Worm (Caenorhabditis elegans): ENCODE results near the gene kbp-2.
A peak's percentile ranks its signal among the peaks of the same experiment; 100 is the strongest.

kbp-2 gene

ce11 chrIII:4934896-4935628, 31.4 kb upstream of the kbp-2 start, which contains the start of gene mrps-18C:
Gene mrps-18C, plus strand, starts transcription at chrIII:4935578.
- peak; percentile 49 for TF ChIP-seq nhr-47 (tag; optimal IDR thresholded peaks at IDR 0.05)
- peak; percentile 19 to 60 for TF ChIP-seq lsy-2 (tag; optimal IDR thresholded peaks at IDR 0.05)
- TF ChIP-seq mep-1 (tag; optimal IDR thresholded peaks at IDR 0.05): peak; percentile 47
- TF ChIP-seq efl-1 (optimal IDR thresholded peaks at IDR 0.05): peak; percentile 48 to 66
- TF ChIP-seq efl-1 (GFP tag; optimal IDR thresholded peaks at IDR 0.05 in 1 of 2): peak; percentile 68 to 96
- TF ChIP-seq skn-1 (tag; optimal IDR thresholded peaks at IDR 0.05): no peak
- peak in 1 of 3 experiments; percentile 11 for TF ChIP-seq ceh-82 (tag; optimal IDR thresholded peaks at IDR 0.05)
- TF ChIP-seq snu-23 (GFP tag; optimal IDR thresholded peaks at IDR 0.05): peak; percentile 16
- peak; percentile 60 to 69 for TF ChIP-seq lin-35 (GFP tag; optimal IDR thresholded peaks at IDR 0.05)
- peak; percentile 42 to 70 (median 59) for TF ChIP-seq dpl-1 (GFP tag; optimal IDR thresholded peaks at IDR 0.05)
- peak; percentile 34 for TF ChIP-seq lin-15B (tag; optimal IDR thresholded peaks at IDR 0.05)
- TF ChIP-seq blmp-1 (tag; optimal IDR thresholded peaks at IDR 0.05): peak; percentile 18
- peak; percentile 35 for TF ChIP-seq rnt-1 (tag; optimal IDR thresholded peaks at IDR 0.05)
- TF ChIP-seq nhr-71 (tag; optimal IDR thresholded peaks at IDR 0.05): peak; percentile 45
- TF ChIP-seq nhr-90 (tag; optimal IDR thresholded peaks at IDR 0.05; ENCODE audit: poor library complexity): no peak
- TF ChIP-seq ceh-88 (GFP tag; IDR thresholded peaks at IDR 0.05): no peak
- TF ChIP-seq nhr-85 (tag): peak; percentile 2
- no peak for TF ChIP-seq C16A3.4 (tag; optimal IDR thresholded peaks at IDR 0.05)
- no peak for TF ChIP-seq aha-1 (tag; optimal IDR thresholded peaks at IDR 0.05)

DNA sequence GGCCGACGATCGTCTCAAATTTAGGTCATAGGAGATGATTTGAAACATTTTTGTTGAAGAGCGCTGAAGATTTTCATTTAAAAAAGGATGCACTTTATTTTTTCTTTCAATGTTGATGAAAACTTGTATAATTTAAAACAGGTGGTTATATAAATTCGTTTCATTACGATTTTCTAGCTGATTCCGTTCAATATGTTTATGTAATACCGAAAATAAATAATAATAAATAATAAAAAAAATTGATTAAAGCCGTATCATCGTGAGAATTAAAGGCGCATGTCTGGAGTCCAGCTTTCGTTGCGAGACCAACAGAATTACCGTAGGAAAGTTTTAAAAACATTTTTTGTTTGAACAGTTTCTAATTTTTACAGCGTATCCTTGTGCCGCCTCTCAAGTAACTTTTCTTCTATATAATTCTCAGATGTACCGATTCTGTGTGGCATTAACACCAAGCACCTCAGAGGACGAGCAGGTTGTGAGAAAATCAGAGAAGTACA, 28.6 kb upstream of the kbp-2 start, which contains the start of the genes C26E6.12 and eri-9:
Gene C26E6.12 (minus strand): TSS at position 51 of the 497 bp plus-strand sequence.
Gene eri-9 (plus strand): TSS at position 248 of the 497 bp plus-strand sequence.
- TF ChIP-seq ets-5 (GFP tag; IDR thresholded peaks at IDR 0.05) (no peak), xbp-1 (tag; optimal IDR thresholded peaks at IDR 0.05) (no peak), dpl-1 (GFP tag; optimal IDR thresholded peaks at IDR 0.05) (peak in 1 of 3 experiments; percentile 26)

- TF ChIP-seq mdl-1 (tag; optimal IDR thresholded peaks at IDR 0.05) (no peak), blmp-1 (tag; optimal IDR thresholded peaks at IDR 0.05) (peak; percentile 44), nhr-90 (tag; optimal IDR thresholded peaks at IDR 0.05; ENCODE audit: poor library complexity) (peak; percentile 87), C16A3.4 (tag; optimal IDR thresholded peaks at IDR 0.05) (peak; percentile 22), swsn-7 (tag; optimal IDR thresholded peaks at IDR 0.05) (peak; percentile 54), ceh-8 (GFP tag; optimal IDR thresholded peaks at IDR 0.05) (no peak), nhr-19 (GFP tag; conservative IDR thresholded peaks at IDR 0.05) (peak; percentile 76), grh-1 (GFP tag; IDR thresholded peaks at IDR 0.05) (no peak), jun-1 (tag; optimal IDR thresholded peaks at IDR 0.05) (peak; percentile 24), aha-1 (tag; optimal IDR thresholded peaks at IDR 0.05) (no peak), F16B12.6 (tag; optimal IDR thresholded peaks at IDR 0.05) (peak; percentile 54), fkh-10 (GFP tag; optimal IDR thresholded peaks at IDR 0.05) (no peak), lin-13 (GFP tag; optimal IDR thresholded peaks at IDR 0.05) (peak; percentile 39), zip-4 (GFP tag; optimal IDR thresholded peaks at IDR 0.05) (no peak), lin-39 (tag; optimal IDR thresholded peaks at IDR 0.05) (no peak), mep-1 (tag; optimal IDR thresholded peaks at IDR 0.05) (peak; percentile 55), pag-3 (tag; optimal IDR thresholded peaks at IDR 0.05; ENCODE audit: borderline replicate concordance, insufficient read depth) (no peak), dpl-1 (GFP tag; optimal IDR thresholded peaks at IDR 0.05) (peak; percentile 87 to 93 (median 92)), ets-5 (GFP tag; IDR thresholded peaks at IDR 0.05) (no peak), mab-9 (GFP tag; IDR thresholded peaks at IDR 0.05) (no peak), nhr-12 (tag; optimal IDR thresholded peaks at IDR 0.05) (no peak), fos-1 (tag; optimal IDR thresholded peaks at IDR 0.05) (no peak), lin-15B (tag; optimal IDR thresholded peaks at IDR 0.05) (peak; percentile 73), aly-2 (tag; optimal IDR thresholded peaks at IDR 0.05) (peak; percentile 44), nhr-71 (tag; optimal IDR thresholded peaks at IDR 0.05) (peak; percentile 84), mef-2 (tag; optimal IDR thresholded peaks at IDR 0.05) (no peak), sptf-1 (tag; optimal IDR thresholded peaks at IDR 0.05) (no peak), sup-37 (GFP tag; optimal IDR thresholded peaks at IDR 0.05) (no peak), snu-23 (GFP tag; optimal IDR thresholded peaks at IDR 0.05) (peak; percentile 74), lin-14 (GFP tag; optimal IDR thresholded peaks at IDR 0.05) (peak; percentile 63), lir-3 (tag; optimal IDR thresholded peaks at IDR 0.05; ENCODE audit: poor library complexity) (peak; percentile 93), unc-62 (GFP tag; optimal IDR thresholded peaks at IDR 0.05) (no peak), nhr-77 (tag; optimal IDR thresholded peaks at IDR 0.05) (peak; percentile 30), nhr-76 (tag; optimal IDR thresholded peaks at IDR 0.05) (no peak)
Measured at ce11 chrIII:4930154-4930679, 26.5 kb upstream of the kbp-2 start, which contains the start of gene set-2. Gene set-2, minus strand, starts transcription at chrIII:4930204.

All from whole organism, L1 larva.